Fruit fly (Drosophila melanogaster) whole organism, wandering third instar larva: ENCODE results near the gene Lgr1.
A peak's percentile ranks its signal among the peaks of the same experiment; 100 is the strongest.

Experiments used
- Abd-B ChIP-seq: fragments of >200 bp; optimal IDR thresholded peaks from 2 replicates; lab custom pipeline; 2017; ENCODE audit warnings: missing biosample characterization, missing genetic modification characterization
- CG9705 ChIP-seq: fragments of 200-800 bp; sonication (Bioruptor generic); optimal IDR thresholded peaks from 2 replicates; lab custom pipeline; 2018; ENCODE audit warnings: missing biosample characterization, mild to moderate bottlenecking, missing genetic modification characterization
- CrebA ChIP-seq: fragments of 200-800 bp; sonication (Bioruptor generic); optimal IDR thresholded peaks from 2 replicates; lab custom pipeline; 2016; ENCODE audit warnings: missing biosample characterization, mild to moderate bottlenecking, missing genetic modification characterization, borderline replicate concordance
- Dfd ChIP-seq: fragments of >200 bp; optimal IDR thresholded peaks from 2 replicates; lab custom pipeline; 2017; ENCODE audit warnings: missing biosample characterization, missing genetic modification characterization
- Dif ChIP-seq: fragments of 200-275, 200-300 bp; sonication (Bioruptor generic); optimal IDR thresholded peaks from 2 replicates; lab custom pipeline; 2018; ENCODE audit warnings: missing biosample characterization, missing genetic modification characterization; ENCODE audit not compliant: partially characterized antibody
- HLH106 ChIP-seq: fragments of 200-800 bp; optimal IDR thresholded peaks from 3 replicates; lab custom pipeline; 2019; ENCODE audit warnings: missing biosample characterization, mild to moderate bottlenecking, missing genetic modification characterization, moderate library complexity
- Hr78 ChIP-seq: fragments of >200 bp; optimal IDR thresholded peaks from 2 replicates; lab custom pipeline; 2017; ENCODE audit warnings: missing biosample characterization, missing genetic modification characterization
- Hr83 ChIP-seq: fragments of 200-300 bp; sonication (Bioruptor generic); optimal IDR thresholded peaks from 2 replicates; lab custom pipeline; 2016; ENCODE audit warnings: missing biosample characterization, mild to moderate bottlenecking, missing genetic modification characterization, moderate library complexity; ENCODE audit not compliant: poor library complexity, severe bottlenecking
- Jra ChIP-seq: sonication (Bioruptor generic); optimal IDR thresholded peaks from 2 replicates; lab custom pipeline; 2016; ENCODE audit warnings: missing biosample characterization, missing genetic modification characterization
- Mio ChIP-seq: sonication (Bioruptor generic); optimal IDR thresholded peaks from 2 replicates; lab custom pipeline; 2016; ENCODE audit warnings: missing biosample characterization, missing genetic modification characterization
- Myc ChIP-seq: fragments of >200 bp; optimal IDR thresholded peaks from 2 replicates; lab custom pipeline; 2017
- N ChIP-seq: fragments of >200 bp; optimal IDR thresholded peaks from 2 replicates; lab custom pipeline; 2018; ENCODE audit warnings: missing biosample characterization, missing external identifiers, missing genetic modification characterization
- OdsH ChIP-seq: fragments of 200-800 bp; sonication (Bioruptor generic); optimal IDR thresholded peaks from 2 replicates; lab custom pipeline; 2016; ENCODE audit warnings: missing biosample characterization, mild to moderate bottlenecking, missing genetic modification characterization
- Rel ChIP-seq, 2 experiments: fragments of 200-800 bp; sonication (Bioruptor generic) in 1 of 2; optimal IDR thresholded peaks; 2 replicates in 1 of 2; 3 replicates in 1 of 2; lab custom pipeline; 2016 to 2019; ENCODE audit warnings: mild to moderate bottlenecking in 2 of 2, missing biosample characterization in 2 of 2, missing genetic modification characterization in 2 of 2, moderate library complexity in 1 of 2
- Sp1 ChIP-seq: fragments of 200-800 bp; sonication (Bioruptor generic); optimal IDR thresholded peaks from 3 replicates; lab custom pipeline; 2019; ENCODE audit warnings: missing biosample characterization, mild to moderate bottlenecking, missing genetic modification characterization, moderate library complexity
- Vsx2 ChIP-seq: fragments of 200-300, 225-300 bp; sonication (Bioruptor generic); optimal IDR thresholded peaks from 2 replicates; lab custom pipeline; 2018; ENCODE audit warnings: missing biosample characterization, missing genetic modification characterization; ENCODE audit not compliant: partially characterized antibody
- br ChIP-seq: fragments of 200-800 bp; sonication (Bioruptor generic); optimal IDR thresholded peaks from 2 replicates; lab custom pipeline; 2016; ENCODE audit warnings: missing biosample characterization, missing genetic modification characterization
- brk ChIP-seq: fragments of 200-800 bp; sonication (Bioruptor generic); optimal IDR thresholded peaks from 2 replicates; lab custom pipeline; 2016; ENCODE audit warnings: missing biosample characterization, mild to moderate bottlenecking, missing genetic modification characterization
- dl ChIP-seq, 2 experiments: fragments of 175-275, 200-275 bp in 1 of 2; fragments of 200-275 bp in 1 of 2; sonication (Bioruptor generic); optimal IDR thresholded peaks; lab custom pipeline; 2018; ENCODE audit warnings: mild to moderate bottlenecking in 2 of 2, missing biosample characterization in 2 of 2, missing genetic modification characterization in 2 of 2, moderate library complexity in 2 of 2; ENCODE audit not compliant: partially characterized antibody in 2 of 2, insufficient read depth in 1 of 2
- dmrt93B ChIP-seq: fragments of 200-800 bp; sonication (Bioruptor generic); optimal IDR thresholded peaks from 2 replicates; lab custom pipeline; 2018; ENCODE audit warnings: missing biosample characterization, mild to moderate bottlenecking, missing genetic modification characterization
- dsf ChIP-seq: sonication (Bioruptor generic); optimal IDR thresholded peaks from 2 replicates; lab custom pipeline; 2016; ENCODE audit warnings: missing biosample characterization, missing genetic modification characterization, borderline replicate concordance
- ey ChIP-seq: fragments of 200-800 bp; sonication (Bioruptor generic); optimal IDR thresholded peaks from 2 replicates; lab custom pipeline; 2016; ENCODE audit warnings: missing biosample characterization, missing genetic modification characterization
- foxo ChIP-seq, 2 experiments: fragments of 200-800 bp; sonication (Bioruptor generic); optimal IDR thresholded peaks; 2 replicates in 1 of 2; 3 replicates in 1 of 2; lab custom pipeline; 2016 to 2017; ENCODE audit warnings: missing biosample characterization in 2 of 2, missing genetic modification characterization in 2 of 2
- fru ChIP-seq: fragments of 200-800 bp; sonication (Bioruptor generic); optimal IDR thresholded peaks from 3 replicates; lab custom pipeline; 2016; ENCODE audit warnings: missing biosample characterization, mild to moderate bottlenecking, missing genetic modification characterization
- h ChIP-seq: fragments of 200-800 bp; sonication (Bioruptor generic); optimal IDR thresholded peaks from 3 replicates; lab custom pipeline; 2016; ENCODE audit warnings: missing biosample characterization, mild to moderate bottlenecking, missing genetic modification characterization
- jim ChIP-seq: fragments of 175-275, 200-325 bp; sonication (Bioruptor generic); optimal IDR thresholded peaks from 2 replicates; lab custom pipeline; 2016; ENCODE audit warnings: missing biosample characterization, mild to moderate bottlenecking, missing genetic modification characterization
- pan ChIP-seq: fragments of >200 bp; optimal IDR thresholded peaks from 2 replicates; lab custom pipeline; 2017
- psq ChIP-seq: fragments of 200-800 bp; sonication (Bioruptor generic); optimal IDR thresholded peaks from 3 replicates; lab custom pipeline; 2017; ENCODE audit warnings: missing biosample characterization, mild to moderate bottlenecking, missing genetic modification characterization, moderate library complexity
- rgr ChIP-seq: fragments of 200-800 bp; sonication (Bioruptor generic); optimal IDR thresholded peaks from 3 replicates; lab custom pipeline; 2016; ENCODE audit warnings: missing biosample characterization, mild to moderate bottlenecking, missing genetic modification characterization
- sage ChIP-seq: fragments of 200-800 bp; sonication (Bioruptor generic); optimal IDR thresholded peaks from 2 replicates; lab custom pipeline; 2016; ENCODE audit warnings: missing biosample characterization, mild to moderate bottlenecking, missing genetic modification characterization
- sv ChIP-seq: fragments of 200-800 bp; sonication (Bioruptor generic); optimal IDR thresholded peaks from 3 replicates; lab custom pipeline; 2016; ENCODE audit warnings: missing biosample characterization, missing genetic modification characterization
- tai ChIP-seq: sonication (Bioruptor generic); optimal IDR thresholded peaks from 2 replicates; lab custom pipeline; 2016; ENCODE audit warnings: missing biosample characterization, missing genetic modification characterization
- woc ChIP-seq: sonication (Bioruptor generic); optimal IDR thresholded peaks from 2 replicates; lab custom pipeline; 2016; ENCODE audit warnings: missing biosample characterization, mild to moderate bottlenecking, missing genetic modification characterization

Lgr1 gene

DNA sequence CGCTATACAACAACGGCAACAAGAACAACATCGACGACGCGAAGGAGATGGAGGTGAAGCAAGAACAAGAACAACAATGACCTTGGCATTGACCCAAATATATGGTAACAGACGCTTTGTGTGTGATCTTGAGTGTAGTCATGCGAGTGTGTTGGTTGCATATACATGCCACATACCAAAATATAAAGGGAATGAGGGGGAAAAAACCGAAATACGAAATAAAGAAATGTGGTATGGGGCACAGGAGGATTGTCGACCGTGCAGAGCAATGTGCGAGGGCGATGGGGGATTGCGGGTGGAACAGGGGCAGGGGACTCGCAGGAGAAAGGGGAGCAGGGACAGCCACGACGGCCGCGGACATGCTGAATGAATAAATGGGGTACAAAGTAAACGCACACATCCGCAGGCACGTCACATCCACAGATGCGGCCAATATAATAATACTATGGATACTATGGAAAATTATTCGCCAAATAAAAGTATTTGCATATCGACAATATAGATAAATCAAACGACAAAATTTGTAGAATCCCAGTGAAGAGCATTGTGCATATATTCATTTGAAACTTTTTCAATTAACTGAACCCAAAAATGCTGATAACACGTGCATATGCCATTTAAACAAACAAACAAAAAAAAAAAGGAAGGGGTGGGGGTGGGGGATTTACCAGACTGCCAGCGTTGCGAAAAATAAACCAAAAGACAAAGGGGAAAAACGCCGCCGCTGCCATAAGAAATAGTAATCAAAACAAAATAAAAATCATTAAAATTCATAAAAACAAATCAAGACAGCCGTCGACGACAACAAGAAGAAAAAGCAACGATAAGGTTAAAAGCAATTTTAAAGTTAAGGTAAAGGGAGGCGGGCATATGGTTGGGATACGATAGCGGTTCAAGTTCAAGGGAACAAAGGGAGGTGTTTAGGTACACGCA lies 19.4 kb upstream of the Lgr1 start (continued):
- TF ChIP-seq N (GFP tag; lab: Kevin White, UChicago): no peak
- TF ChIP-seq pan: no peak
- TF ChIP-seq Sp1 (GFP tag; lab: Kevin White, UChicago): no peak
- peak; percentile 22 for TF ChIP-seq jim

dm6 chr3R:17706971-17707406 lies 18.6 kb upstream of the Lgr1 start:
- TF ChIP-seq sv (GFP tag; lab: Kevin White, UChicago): no peak
- no peak for TF ChIP-seq brk
- TF ChIP-seq Abd-B (GFP tag; lab: Kevin White, UChicago): no peak
- no peak for TF ChIP-seq Mio (GFP tag; lab: Kevin White, UChicago)
- no peak for TF ChIP-seq Rel (GFP tag; optimal IDR thresholded peaks at IDR 0.05; lab: Kevin White, UChicago)
- no peak for TF ChIP-seq Rel (tag; optimal IDR thresholded peaks at IDR 0.05; lab: Kevin White, UChicago)

DNA sequence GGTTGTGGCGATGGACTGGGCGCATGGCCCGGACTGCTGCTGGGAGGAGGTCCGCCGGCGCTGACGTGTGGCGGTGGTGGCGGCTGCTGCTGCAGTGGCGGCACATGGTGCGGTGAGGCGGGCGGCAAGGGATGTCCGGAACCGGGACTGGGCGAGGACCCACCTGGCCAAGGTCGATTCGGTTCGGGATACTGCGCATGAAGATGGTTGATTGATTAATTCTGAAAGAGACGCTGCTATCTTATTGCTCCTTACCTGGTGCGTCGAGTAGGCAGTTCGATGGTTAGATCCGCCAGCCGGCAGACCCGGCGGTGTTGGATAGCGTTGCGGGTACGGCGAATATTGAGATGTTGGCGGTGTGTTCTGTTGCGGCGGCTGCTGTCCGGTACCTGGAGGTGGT lies 17.8 kb upstream of the Lgr1 start:
- TF ChIP-seq Dfd (GFP tag; lab: Kevin White, UChicago) (peak; percentile 31), pan (no peak)

DNA sequence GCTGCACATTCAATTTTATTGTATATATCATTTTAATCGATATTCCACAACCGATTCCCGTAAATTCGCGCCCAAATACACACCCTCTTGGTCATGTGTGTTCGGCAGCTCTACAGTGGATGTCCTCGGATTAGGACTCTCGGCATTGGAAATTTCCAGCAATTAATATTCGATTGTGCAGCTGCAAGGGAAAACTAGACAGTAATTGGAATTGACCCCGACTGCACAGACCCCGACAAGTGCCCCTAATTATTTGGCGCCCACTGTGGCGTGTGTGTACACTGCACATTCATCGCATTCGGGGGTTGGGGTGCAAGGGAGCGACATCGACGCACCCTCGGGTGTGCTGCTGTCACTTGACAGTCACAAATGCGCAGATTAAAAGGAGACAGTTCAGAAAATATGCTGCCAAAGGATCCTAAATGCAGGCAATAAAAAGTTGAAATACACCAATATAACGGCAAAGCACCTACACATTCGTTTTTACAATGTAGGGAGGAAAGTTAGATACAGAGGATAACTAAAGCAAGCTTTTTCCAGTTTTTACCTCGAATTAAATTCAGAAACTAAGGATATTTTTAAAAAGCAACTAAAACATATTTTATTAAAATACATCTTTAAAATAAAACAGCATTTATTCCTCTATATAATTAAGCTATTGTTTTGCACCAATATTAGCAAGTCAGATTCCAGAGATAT lies 16.6 kb upstream of the Lgr1 start:
- TF ChIP-seq ey (GFP tag; lab: Kevin White, UChicago) (peak; percentile 40), dl (GFP tag; optimal IDR thresholded peaks at IDR 0.05; lab: Kevin White, UChicago; ENCODE audit: insufficient read depth in 1 of 2, partially characterized antibody in 2 of 2) (no peak), N (GFP tag; lab: Kevin White, UChicago) (no peak), foxo (GFP tag; optimal IDR thresholded peaks at IDR 0.05; lab: Kevin White, UChicago) (peak in 1 of 2 experiments; percentile 40), Hr78 (GFP tag; lab: Kevin White, UChicago) (no peak), rgr (GFP tag; lab: Kevin White, UChicago) (peak; percentile 7), psq (GFP tag; lab: Kevin White, UChicago) (peak; percentile 27), br (GFP tag; lab: Kevin White, UChicago) (peak; percentile 2), fru (peak; percentile 20), h (GFP tag; lab: Kevin White, UChicago) (peak; percentile 17), Dfd (GFP tag; lab: Kevin White, UChicago) (no peak), woc (GFP tag; lab: Kevin White, UChicago) (peak; percentile 21), OdsH (GFP tag; lab: Kevin White, UChicago) (peak; percentile 1)

DNA sequence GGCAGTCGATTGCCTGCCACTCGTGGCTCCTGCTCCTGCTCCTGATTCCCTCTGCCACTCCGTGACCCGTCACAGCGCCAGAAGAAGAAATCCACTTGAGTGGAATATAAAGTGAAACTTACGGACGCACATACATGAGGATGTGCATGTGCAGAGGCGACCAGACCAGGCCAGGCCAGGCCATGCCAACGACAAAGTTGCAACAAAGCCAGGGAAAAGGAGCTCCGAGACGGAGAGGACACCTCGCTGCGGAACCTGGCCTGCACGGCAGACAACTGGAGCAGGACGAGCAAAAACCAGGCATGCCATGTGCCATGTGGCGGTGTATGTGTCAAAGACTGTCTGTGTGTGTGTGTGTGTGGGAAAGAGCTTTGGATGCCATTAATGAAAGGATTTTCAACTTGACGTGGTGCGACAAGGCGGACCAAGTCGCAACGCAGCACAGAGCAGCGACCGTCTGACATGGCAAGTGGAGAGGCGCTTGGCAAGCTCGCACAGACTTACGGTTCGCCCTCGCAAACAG lies 15.9 kb upstream of the Lgr1 start:
- TF ChIP-seq Hr83 (GFP tag; lab: Kevin White, UChicago) (no peak), dl (GFP tag; optimal IDR thresholded peaks at IDR 0.05; lab: Kevin White, UChicago; ENCODE audit: insufficient read depth in 1 of 2, partially characterized antibody in 2 of 2) (no peak), foxo (GFP tag; optimal IDR thresholded peaks at IDR 0.05; lab: Kevin White, UChicago) (no peak), Sp1 (GFP tag; lab: Kevin White, UChicago) (no peak)

DNA sequence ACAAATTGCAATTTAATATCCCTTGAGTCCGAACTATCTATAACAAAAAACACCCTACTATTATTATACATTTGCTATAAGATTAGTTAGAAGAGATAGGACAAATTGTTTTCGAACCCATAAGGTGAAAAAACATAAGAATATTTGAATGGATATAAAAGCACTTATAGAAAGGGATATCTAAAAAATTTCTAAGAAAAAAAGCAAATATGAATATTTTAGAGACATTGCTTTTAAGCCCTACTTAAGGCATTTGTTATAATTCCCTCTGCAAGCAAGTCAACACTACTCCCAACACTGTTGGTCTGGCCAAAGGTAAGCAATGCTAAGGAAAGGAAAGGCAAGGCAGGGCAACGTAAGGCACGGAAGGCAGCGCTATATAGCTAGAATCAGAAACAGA lies 15.2 kb upstream of the Lgr1 start:
- no peak for TF ChIP-seq pan
- no peak for TF ChIP-seq Jra (GFP tag; lab: Kevin White, UChicago)
- TF ChIP-seq CrebA: no peak
- peak in 1 of 2 experiments; percentile 3 for TF ChIP-seq foxo (GFP tag; optimal IDR thresholded peaks at IDR 0.05; lab: Kevin White, UChicago)
- TF ChIP-seq sv (GFP tag; lab: Kevin White, UChicago): no peak
- TF ChIP-seq Hr83 (GFP tag; lab: Kevin White, UChicago): no peak
- TF ChIP-seq Sp1 (GFP tag; lab: Kevin White, UChicago): no peak
- TF ChIP-seq woc (GFP tag; lab: Kevin White, UChicago): peak; percentile 28
- TF ChIP-seq HLH106 (tag; lab: Kevin White, UChicago): no peak
- TF ChIP-seq Dif: no peak
- TF ChIP-seq dsf (GFP tag; lab: Kevin White, UChicago): no peak
- TF ChIP-seq sage (GFP tag; lab: Kevin White, UChicago): no peak
- TF ChIP-seq fru: no peak
- TF ChIP-seq Mio (GFP tag; lab: Kevin White, UChicago): no peak
- no peak for TF ChIP-seq dmrt93B (GFP tag; lab: Kevin White, UChicago)
- TF ChIP-seq jim: no peak
- TF ChIP-seq Abd-B (GFP tag; lab: Kevin White, UChicago): no peak
- TF ChIP-seq br (GFP tag; lab: Kevin White, UChicago): no peak
- peak; percentile 64 for TF ChIP-seq Myc (lab: Kevin White, UChicago)
- TF ChIP-seq Dfd (GFP tag; lab: Kevin White, UChicago): no peak
- TF ChIP-seq h (GFP tag; lab: Kevin White, UChicago): no peak
- TF ChIP-seq CG9705 (GFP tag; lab: Kevin White, UChicago): no peak
- TF ChIP-seq ey (GFP tag; lab: Kevin White, UChicago): no peak
- no peak for TF ChIP-seq tai (GFP tag; lab: Kevin White, UChicago)
- TF ChIP-seq Vsx2 (GFP tag; lab: Kevin White, UChicago): no peak
